Fruit fly (Drosophila melanogaster): ENCODE measurements around the gene CG16743.
A peak's percentile ranks its signal among the peaks of the same experiment; 100 is the strongest.

CG16743 gene

dm6 chr2L:10987370-10987853 is 15.3 kb downstream of the CG16743 start, which contains the start of the genes piwi and CG12253 (continued):
- TF ChIP-seq Ptx1 (GFP tag; IDR thresholded peaks at IDR 0.05) (peak; percentile 92), CG10209 (GFP tag; optimal IDR thresholded peaks at IDR 0.05) (no peak), mld (GFP tag; IDR thresholded peaks at IDR 0.05; ENCODE audit: partially characterized antibody) (no peak), Trl (optimal IDR thresholded peaks at IDR 0.05) (no peak), Trl (GFP tag; optimal IDR thresholded peaks at IDR 0.05) (peak; percentile 20), maf-S (GFP tag; optimal IDR thresholded peaks at IDR 0.05) (no peak), Dll (GFP tag; IDR thresholded peaks at IDR 0.05; ENCODE audit: partially characterized antibody) (no peak), nerfin-1 (tag; optimal IDR thresholded peaks at IDR 0.05) (no peak), sob (GFP tag; IDR thresholded peaks at IDR 0.05) (peak; percentile 85; the same call in 1 of the 2 replicates), Hsf (GFP tag; optimal IDR thresholded peaks at IDR 0.05) (peak; percentile 77), CG11456 (GFP tag; IDR thresholded peaks at IDR 0.05) (no peak; the same call in 2 of the 3 replicates), CG30020 (tag; optimal IDR thresholded peaks at IDR 0.05) (peak; percentile 80), slbo (GFP tag; IDR thresholded peaks at IDR 0.05) (peak; percentile 90), CG6854 (GFP tag; optimal IDR thresholded peaks at IDR 0.05) (no peak), Jarid2 (GFP tag; optimal IDR thresholded peaks at IDR 0.05) (no peak), CG17361 (GFP tag; IDR thresholded peaks at IDR 0.05) (no peak; the same call in 2 of the 3 replicates), CG6683 (GFP tag; optimal IDR thresholded peaks at IDR 0.05) (no peak), grau (tag; optimal IDR thresholded peaks at IDR 0.05) (peak; percentile 87), BtbVII (GFP tag; optimal IDR thresholded peaks at IDR 0.05) (no peak), MESR4 (GFP tag; optimal IDR thresholded peaks at IDR 0.05) (no peak), nerfin-2 (GFP tag; IDR thresholded peaks at IDR 0.05; ENCODE audit: partially characterized antibody) (no peak), hkb (optimal IDR thresholded peaks at IDR 0.05) (no peak), hkb (GFP tag; IDR thresholded peaks at IDR 0.05) (peak; percentile 21; the same call in 1 of the 2 replicates), trh (GFP tag; optimal IDR thresholded peaks at IDR 0.05) (peak; percentile 63), ken (GFP tag; IDR thresholded peaks at IDR 0.05) (no peak; the same call in 1 of the 3 replicates), CG34376 (GFP tag; optimal IDR thresholded peaks at IDR 0.05) (no peak), sima (GFP tag; optimal IDR thresholded peaks at IDR 0.05) (no peak), CG17359 (tag; optimal IDR thresholded peaks at IDR 0.05) (peak; percentile 40), CG12942 (GFP tag; optimal IDR thresholded peaks at IDR 0.05) (peak; percentile 70), Sry-β (GFP tag; optimal IDR thresholded peaks at IDR 0.05) (no peak), h (optimal IDR thresholded peaks at IDR 0.05) (no peak), Stat92E (GFP tag; optimal IDR thresholded peaks at IDR 0.05) (no peak), vfl (GFP tag; optimal IDR thresholded peaks at IDR 0.05) (no peak), croc (GFP tag; conservative IDR thresholded peaks at IDR 0.05) (no peak), stwl (tag; optimal IDR thresholded peaks at IDR 0.05) (peak; percentile 51), fd102C (GFP tag; optimal IDR thresholded peaks at IDR 0.05) (no peak), lab (GFP tag; optimal IDR thresholded peaks at IDR 0.05) (no peak), Asciz (GFP tag; optimal IDR thresholded peaks at IDR 0.05) (peak; percentile 20), CG2202 (tag; optimal IDR thresholded peaks at IDR 0.05) (peak; percentile 40), CG9876 (GFP tag; optimal IDR thresholded peaks at IDR 0.05) (no peak), CG10321 (GFP tag; IDR thresholded peaks at IDR 0.05) (no peak), Side (GFP tag; optimal IDR thresholded peaks at IDR 0.05) (no peak), Poxn (GFP tag; IDR thresholded peaks at IDR 0.05) (peak; percentile 41; the same call in 1 of the 2 replicates), CG6791 (GFP tag; IDR thresholded peaks at IDR 0.05; ENCODE audit: partially characterized antibody) (no peak), CG16813 (GFP tag; IDR thresholded peaks at IDR 0.05; ENCODE audit: partially characterized antibody) (no peak), CG7745 (tag; optimal IDR thresholded peaks at IDR 0.05) (no peak), CG7271 (tag; optimal IDR thresholded peaks at IDR 0.05) (no peak), Hr39 (optimal IDR thresholded peaks at IDR 0.05) (no peak), BEAF-32 (GFP tag; optimal IDR thresholded peaks at IDR 0.05) (peak; percentile 34), CG5953 (GFP tag; IDR thresholded peaks at IDR 0.05) (no peak), Bdp1 (GFP tag; optimal IDR thresholded peaks at IDR 0.05) (no peak)
